Fruit fly (Drosophila melanogaster) whole organism, embryonic: Measurements from ENCODE around the gene CG4709.

Experiments used
- ATbp ChIP-seq: fragments of 200-800 bp; sonication (Bioruptor generic); optimal IDR thresholded peaks from 2 replicates; lab custom pipeline; 2017; ENCODE audit warnings: missing biosample characterization, mild to moderate bottlenecking, missing genetic modification characterization, missing genetic modification reagents
- Adf1 ChIP-seq: fragments of 200-800 bp; sonication (Bioruptor generic); IDR thresholded peaks from 2 replicates; pipeline ENCODE4 v1.3.6; 2022; ENCODE audit warnings: missing biosample characterization, missing genetic modification characterization
- Atf-2 ChIP-seq: fragments of 200-800 bp; sonication (Bioruptor generic); optimal IDR thresholded peaks from 2 replicates; lab custom pipeline; 2016; ENCODE audit warnings: missing biosample characterization, missing genetic modification characterization
- CG12391 ChIP-seq: fragments of 200-800 bp; sonication (Bioruptor generic); optimal IDR thresholded peaks from 3 replicates; lab custom pipeline; 2018; ENCODE audit warnings: missing biosample characterization, mild to moderate bottlenecking, missing genetic modification characterization, moderate library complexity
- CG14667 ChIP-seq: fragments of 200-800 bp; sonication (Bioruptor generic); IDR thresholded peaks from 2 replicates; pipeline ENCODE4 v1.3.6; 2022; ENCODE audit warnings: missing biosample characterization, missing genetic modification characterization
- CG1529 ChIP-seq: fragments of 200-800 bp; sonication (Bioruptor generic); optimal IDR thresholded peaks from 3 replicates; lab custom pipeline; 2018; ENCODE audit warnings: missing biosample characterization, missing genetic modification characterization
- CG2120 ChIP-seq: fragments of 200-800 bp; sonication (Bioruptor generic); optimal IDR thresholded peaks from 3 replicates; lab custom pipeline; 2016; ENCODE audit warnings: missing biosample characterization, missing genetic modification characterization
- CG30431 ChIP-seq: fragments of 200-800 bp; sonication (Bioruptor generic); optimal IDR thresholded peaks from 2 replicates; lab custom pipeline; 2017; ENCODE audit warnings: missing biosample characterization, missing genetic modification characterization
- CG31224 ChIP-seq: fragments of 200-800 bp; sonication (Bioruptor generic); IDR thresholded peaks from 2 replicates; pipeline ENCODE4 v1.3.6; 2022; ENCODE audit warnings: missing biosample characterization, missing genetic modification characterization
- CG31388 ChIP-seq: fragments of 200-800 bp; sonication (Bioruptor generic); optimal IDR thresholded peaks from 2 replicates; lab custom pipeline; 2016; ENCODE audit warnings: missing biosample characterization, missing genetic modification characterization
- CG33213 ChIP-seq: fragments of 200-800 bp; sonication (Bioruptor generic); optimal IDR thresholded peaks from 3 replicates; lab custom pipeline; 2016; ENCODE audit warnings: missing biosample characterization, missing genetic modification characterization
- CG34224 ChIP-seq: fragments of 200-800 bp; sonication (Bioruptor generic); IDR thresholded peaks from 3 replicates; pipeline ENCODE4 v1.3.6; 2022; ENCODE audit warnings: missing biosample characterization, missing genetic modification characterization; ENCODE audit not compliant: partially characterized antibody
- CG42726 ChIP-seq: fragments of 200-800 bp; sonication (Bioruptor generic); IDR thresholded peaks from 2 replicates; pipeline ENCODE4 v1.3.6; 2022; ENCODE audit warnings: missing biosample characterization, missing genetic modification characterization; ENCODE audit not compliant: partially characterized antibody
- CG7556 ChIP-seq: fragments of 200-800 bp; sonication (Bioruptor generic); optimal IDR thresholded peaks from 2 replicates; lab custom pipeline; 2017; ENCODE audit warnings: missing biosample characterization, mild to moderate bottlenecking, missing genetic modification characterization
- CG8388 ChIP-seq: fragments of 200-800 bp; sonication (Bioruptor generic); optimal IDR thresholded peaks from 2 replicates; lab custom pipeline; 2019; ENCODE audit warnings: missing biosample characterization, mild to moderate bottlenecking, missing genetic modification characterization, moderate library complexity
- CG8765 ChIP-seq: fragments of 200-800 bp; sonication (Bioruptor generic); IDR thresholded peaks from 2 replicates; pipeline ENCODE4 v1.3.6; 2022; ENCODE audit warnings: missing biosample characterization, missing genetic modification characterization
- CTCF ChIP-seq: fragments of 200-800 bp; sonication (Bioruptor generic); optimal IDR thresholded peaks from 2 replicates; lab custom pipeline; 2017; ENCODE audit warnings: missing biosample characterization, mild to moderate bottlenecking, missing genetic modification characterization, moderate library complexity
- Camta ChIP-seq: fragments of 200-800 bp; sonication (Bioruptor generic); optimal IDR thresholded peaks from 2 replicates; lab custom pipeline; 2016; ENCODE audit warnings: missing biosample characterization, missing genetic modification characterization
- D19A ChIP-seq: fragments of 200-800 bp; optimal IDR thresholded peaks from 3 replicates; lab custom pipeline; 2019; ENCODE audit warnings: missing biosample characterization, mild to moderate bottlenecking, missing genetic modification characterization, moderate library complexity
- Dip3 ChIP-seq: fragments of 200-800 bp; sonication (Bioruptor generic); optimal IDR thresholded peaks from 3 replicates; lab custom pipeline; 2016; ENCODE audit warnings: missing biosample characterization, missing genetic modification characterization
- ERR ChIP-seq: fragments of 200-800 bp; sonication (Bioruptor generic); optimal IDR thresholded peaks from 2 replicates; lab custom pipeline; 2016; ENCODE audit warnings: missing biosample characterization, missing genetic modification characterization
- Hmr ChIP-seq: fragments of 200-800 bp; sonication (Bioruptor generic); optimal IDR thresholded peaks from 3 replicates; lab custom pipeline; 2017; ENCODE audit warnings: mild to moderate bottlenecking, missing biosample characterization, missing genetic modification reagents, missing genetic modification characterization
- Jarid2 ChIP-seq: fragments of 200-800 bp; sonication (Bioruptor generic); optimal IDR thresholded peaks from 3 replicates; lab custom pipeline; 2017; ENCODE audit warnings: mild to moderate bottlenecking, missing biosample characterization, missing genetic modification reagents, missing genetic modification characterization
- Nf-YB ChIP-seq: fragments of 200-800 bp; sonication (Bioruptor generic); optimal IDR thresholded peaks from 3 replicates; lab custom pipeline; 2019; ENCODE audit warnings: missing biosample characterization, mild to moderate bottlenecking, missing genetic modification characterization, moderate library complexity
- Rx ChIP-seq: fragments of 200-800 bp; sonication (Bioruptor generic); IDR thresholded peaks from 2 replicates; pipeline ENCODE4 v1.3.6; 2022; ENCODE audit warnings: missing biosample characterization, missing genetic modification characterization
- Sox100B ChIP-seq: fragments of 200-800 bp; sonication (Bioruptor generic); optimal IDR thresholded peaks from 3 replicates; lab custom pipeline; 2018; ENCODE audit warnings: missing biosample characterization, mild to moderate bottlenecking, missing genetic modification characterization
- al ChIP-seq: fragments of 200-800 bp; sonication (Bioruptor generic); IDR thresholded peaks from 2 replicates; pipeline ENCODE4 v1.3.6; 2022; ENCODE audit warnings: missing biosample characterization, missing genetic modification characterization
- ash1 ChIP-seq: fragments of 200-800 bp; sonication (Bioruptor generic); optimal IDR thresholded peaks from 2 replicates; lab custom pipeline; 2018; ENCODE audit warnings: missing biosample characterization, mild to moderate bottlenecking, missing genetic modification characterization
- ato ChIP-seq: fragments of 200-800 bp; sonication (Bioruptor generic); IDR thresholded peaks from 2 replicates; pipeline ENCODE4 v1.3.6; 2022; ENCODE audit warnings: missing biosample characterization, missing genetic modification characterization; ENCODE audit not compliant: partially characterized antibody
- bcd ChIP-seq: fragments of 200-800 bp; sonication (Bioruptor generic); optimal IDR thresholded peaks from 2 replicates; lab custom pipeline; 2017; ENCODE audit warnings: missing biosample characterization, mild to moderate bottlenecking, missing genetic modification characterization
- br ChIP-seq: fragments of >200 bp; optimal IDR thresholded peaks from 2 replicates; lab custom pipeline; 2017
- bsh ChIP-seq, 2 experiments: fragments of 200-800 bp; sonication (Bioruptor generic); optimal IDR thresholded peaks; 2 replicates each; lab custom pipeline; 2017 to 2018; ENCODE audit warnings: mild to moderate bottlenecking in 2 of 2, missing biosample characterization in 2 of 2, missing genetic modification characterization in 2 of 2, moderate library complexity in 1 of 2
- crc ChIP-seq: fragments of 200-800 bp; sonication (Bioruptor generic); optimal IDR thresholded peaks from 2 replicates; lab custom pipeline; 2016; ENCODE audit warnings: missing biosample characterization, missing genetic modification characterization
- da ChIP-seq: fragments of 200-800 bp; sonication (Bioruptor generic); optimal IDR thresholded peaks from 2 replicates; lab custom pipeline; 2016; ENCODE audit warnings: missing biosample characterization, missing genetic modification characterization
- dati ChIP-seq: fragments of 200-800 bp; sonication (Bioruptor generic); IDR thresholded peaks from 2 replicates; pipeline ENCODE4 v1.3.6; 2022; ENCODE audit warnings: missing biosample characterization, missing genetic modification characterization
- exex ChIP-seq: fragments of 200-800 bp; sonication (Bioruptor generic); optimal IDR thresholded peaks from 4 replicates; lab custom pipeline; 2018; ENCODE audit warnings: missing biosample characterization, mild to moderate bottlenecking, missing genetic modification characterization, moderate library complexity
- gcm2 ChIP-seq: fragments of 200-800 bp; sonication (Bioruptor generic); optimal IDR thresholded peaks from 2 replicates; lab custom pipeline; 2016; ENCODE audit warnings: missing biosample characterization, missing genetic modification characterization
- jing ChIP-seq: fragments of 200-800 bp; sonication (Bioruptor generic); optimal IDR thresholded peaks from 2 replicates; lab custom pipeline; 2018; ENCODE audit warnings: missing biosample characterization, mild to moderate bottlenecking, missing genetic modification characterization
- kah ChIP-seq: fragments of 200-800 bp; sonication (Bioruptor generic); optimal IDR thresholded peaks from 2 replicates; lab custom pipeline; 2018; ENCODE audit warnings: missing biosample characterization, mild to moderate bottlenecking, missing genetic modification characterization
- ken ChIP-seq: fragments of 200-800 bp; sonication (Bioruptor generic); IDR thresholded peaks from 3 replicates; pipeline ENCODE4 v1.3.6; 2022; ENCODE audit warnings: missing biosample characterization, missing genetic modification characterization
- otp ChIP-seq: fragments of 200-800 bp; sonication (Bioruptor generic); IDR thresholded peaks from 3 replicates; pipeline ENCODE4, ENCODE4 v1.3.6; 2022; ENCODE audit warnings: missing biosample characterization, missing genetic modification characterization
- phol ChIP-seq: fragments of 200-800 bp; sonication (Bioruptor generic); optimal IDR thresholded peaks from 3 replicates; lab custom pipeline; 2018; ENCODE audit warnings: missing biosample characterization, mild to moderate bottlenecking, missing genetic modification characterization, moderate library complexity
- sim ChIP-seq: fragments of 200-800 bp; sonication (Bioruptor generic); IDR thresholded peaks from 2 replicates; pipeline ENCODE4 v1.3.6; 2022; ENCODE audit warnings: missing biosample characterization, missing genetic modification characterization
- tap ChIP-seq: fragments of 200-800 bp; optimal IDR thresholded peaks from 3 replicates; lab custom pipeline; 2019; ENCODE audit warnings: missing biosample characterization, mild to moderate bottlenecking, missing genetic modification characterization, moderate library complexity
- tio ChIP-seq: fragments of 200-800 bp; sonication (Bioruptor generic); optimal IDR thresholded peaks from 2 replicates; lab custom pipeline; 2017; ENCODE audit warnings: missing biosample characterization, missing genetic modification characterization, inconsistent platforms
- tll ChIP-seq, 2 experiments: fragments of 200-800 bp in 1 of 2; fragments of >200 bp in 1 of 2; sonication (Bioruptor generic) in 1 of 2; optimal IDR thresholded peaks; 2 replicates each; lab custom pipeline; 2017 to 2019; ENCODE audit warnings: missing biosample characterization in 2 of 2, missing genetic modification characterization in 2 of 2, mild to moderate bottlenecking in 1 of 2, moderate library complexity in 1 of 2
- vnd ChIP-seq: fragments of 200-800 bp; sonication (Bioruptor generic); IDR thresholded peaks from 3 replicates; pipeline ENCODE4 v1.3.6; 2022; ENCODE audit warnings: missing biosample characterization, missing genetic modification characterization; ENCODE audit not compliant: partially characterized antibody
- zen ChIP-seq: fragments of 200-800 bp; sonication (Bioruptor generic); optimal IDR thresholded peaks from 3 replicates; lab custom pipeline; 2018; ENCODE audit warnings: missing biosample characterization, mild to moderate bottlenecking, missing genetic modification characterization, moderate library complexity
- zf30C ChIP-seq: fragments of 200-800 bp; sonication (Bioruptor generic); optimal IDR thresholded peaks from 3 replicates; lab custom pipeline; 2018; ENCODE audit warnings: missing biosample characterization, mild to moderate bottlenecking, missing genetic modification characterization

CG4709 gene

dm6 chr2L:9915011-9915850 is 38.9 kb upstream of the CG4709 start, which contains the start of gene yip2 (continued):
- TF ChIP-seq Rx (GFP tag; lab: Robert Waterston, UW) (no peak), ATbp (GFP tag; lab: Kevin White, UChicago) (peak; percentile 44), kah (GFP tag; lab: Kevin White, UChicago) (peak; percentile 86), zf30C (GFP tag; lab: Kevin White, UChicago) (peak; percentile 88), CG42726 (GFP tag; lab: Robert Waterston, UW) (no peak), CG2120 (GFP tag; lab: Kevin White, UChicago) (peak; percentile 83), Nf-YB (GFP tag; lab: Kevin White, UChicago) (peak; percentile 29), jing (no peak), tio (GFP tag; lab: Kevin White, UChicago) (no peak), CG33213 (GFP tag; lab: Kevin White, UChicago) (no peak), CG31388 (GFP tag; lab: Kevin White, UChicago) (no peak), tll (GFP tag; optimal IDR thresholded peaks at IDR 0.05; lab: Kevin White, UChicago) (no peak), Camta (GFP tag; lab: Kevin White, UChicago) (no peak), Adf1 (GFP tag; lab: Robert Waterston, UW) (peak; percentile 38; the same call in 1 of the 2 replicates), Atf-2 (GFP tag; lab: Kevin White, UChicago) (no peak), gcm2 (GFP tag; lab: Kevin White, UChicago) (no peak), Hmr (GFP tag; lab: Kevin White, UChicago) (peak; percentile 72), zen (tag; lab: Kevin White, UChicago) (no peak), tap (tag; lab: Kevin White, UChicago) (peak; percentile 48), al (no peak; the same call in 1 of the 2 replicates), ken (no peak; the same call in 2 of the 3 replicates), br (no peak), ato (GFP tag; lab: Robert Waterston, UW) (no peak), D19A (tag; lab: Kevin White, UChicago) (peak; percentile 40), CG30431 (GFP tag; lab: Kevin White, UChicago) (no peak), dati (GFP tag; lab: Robert Waterston, UW) (peak; percentile 40; the same call in 1 of the 2 replicates), CG8388 (GFP tag; lab: Kevin White, UChicago) (peak; percentile 52), phol (tag; lab: Kevin White, UChicago) (peak; percentile 53), exex (tag; lab: Kevin White, UChicago) (peak; percentile 57), Jarid2 (GFP tag; lab: Kevin White, UChicago) (peak; percentile 48), CG12391 (tag; lab: Kevin White, UChicago) (peak; percentile 75), CG14667 (no peak), bsh (GFP tag; optimal IDR thresholded peaks at IDR 0.05; lab: Kevin White, UChicago) (peak; percentile 58 to 100), CG31224 (GFP tag; lab: Robert Waterston, UW) (no peak; the same call in none of the 2 replicates), CG7556 (GFP tag; lab: Kevin White, UChicago) (peak; percentile 65), otp (GFP tag; lab: Robert Waterston, UW) (peak; percentile 53; the same call in 1 of the 3 replicates), ERR (no peak), sim (GFP tag; lab: Robert Waterston, UW) (no peak), CG34224 (no peak), bcd (peak; percentile 46), CTCF (GFP tag; lab: Kevin White, UChicago) (peak; percentile 68), vnd (no peak), crc (GFP tag; lab: Kevin White, UChicago) (no peak), ash1 (no peak), Sox100B (peak; percentile 56), Dip3 (GFP tag; lab: Kevin White, UChicago) (peak; percentile 52), CG8765 (GFP tag; lab: Robert Waterston, UW) (no peak), CG1529 (GFP tag; lab: Kevin White, UChicago) (peak; percentile 14), da (GFP tag; lab: Kevin White, UChicago) (no peak)
